Worm (Caenorhabditis elegans) whole organism, L1 larva: ENCODE results near the gene ZK792.5.
A peak's percentile ranks its signal among the peaks of the same experiment; 100 is the strongest.

Experiments used
- C16A3.4 ChIP-seq: fragments of 150-350 bp; optimal IDR thresholded peaks from 2 replicates; lab custom pipeline; 2014; ENCODE audit warnings: missing biosample characterization, missing genetic modification characterization
- F16B12.6 ChIP-seq: fragments of 150-350 bp; optimal IDR thresholded peaks from 2 replicates; lab custom pipeline; 2014; ENCODE audit warnings: missing biosample characterization, missing genetic modification characterization
- aha-1 ChIP-seq: fragments of 150-350 bp; optimal IDR thresholded peaks from 2 replicates; lab custom pipeline; 2014; ENCODE audit warnings: missing biosample characterization, missing genetic modification characterization
- ama-1 ChIP-seq: fragments of 150-350 bp; optimal IDR thresholded peaks from 2 replicates; lab custom pipeline; 2014
- blmp-1 ChIP-seq: fragments of 150-350 bp; optimal IDR thresholded peaks from 2 replicates; lab custom pipeline; 2014; ENCODE audit warnings: missing biosample characterization, missing genetic modification characterization
- ceh-88 ChIP-seq: fragments of 200-800 bp; sonication (Bioruptor generic); IDR thresholded peaks from 2 replicates; pipeline ENCODE4 v1.3.6; 2022; ENCODE audit warnings: missing genetic modification characterization, missing compliant biosample characterization
- ceh-90 ChIP-seq: sonication (generic microtip); optimal IDR thresholded peaks from 2 replicates; lab custom pipeline; 2016; ENCODE audit warnings: missing genetic modification characterization, missing compliant biosample characterization
- efl-1 ChIP-seq, 4 experiments: fragments of 150-350 bp; optimal IDR thresholded peaks in 3 of 4; peaks in 1 of 4; 1 replicate in 1 of 4; 2 replicates in 3 of 4; lab custom pipeline; 2014; ENCODE audit warnings: missing biosample characterization in 2 of 4, missing genetic modification characterization in 2 of 4, missing genetic modification reagents in 2 of 4
- egl-27 ChIP-seq, 2 experiments: fragments of 150-350 bp in 1 of 2; sonication (generic microtip); optimal IDR thresholded peaks; 3 replicates each; lab custom pipeline; 2017 to 2018; ENCODE audit warnings: missing biosample characterization in 2 of 2, missing genetic modification characterization in 2 of 2, missing genetic modification reagents in 2 of 2
- elt-2 ChIP-seq: sonication (generic microtip); optimal IDR thresholded peaks from 2 replicates; lab custom pipeline; 2016; ENCODE audit warnings: missing genetic modification characterization, mild to moderate bottlenecking, inconsistent platforms, missing compliant biosample characterization, missing genetic modification reagents
- elt-3 ChIP-seq, 6 experiments: fragments of 150-350 bp in 1 of 6; sonication (generic microtip); optimal IDR thresholded peaks; 2 replicates each; lab custom pipeline; 2017 to 2018; ENCODE audit warnings: missing biosample characterization in 6 of 6, missing genetic modification characterization in 6 of 6, inconsistent platforms in 1 of 6
- fkh-4 ChIP-seq: sonication (generic microtip); optimal IDR thresholded peaks from 2 replicates; lab custom pipeline; 2016; ENCODE audit warnings: missing compliant biosample characterization, missing genetic modification characterization, borderline replicate concordance
- fos-1 ChIP-seq: fragments of 150-350 bp; optimal IDR thresholded peaks from 2 replicates; lab custom pipeline; 2014; ENCODE audit warnings: missing biosample characterization, missing genetic modification characterization
- grh-1 ChIP-seq: fragments of 200-800 bp; sonication (Bioruptor generic); IDR thresholded peaks from 2 replicates; pipeline ENCODE4 v1.3.6; 2022; ENCODE audit warnings: missing genetic modification reagents, missing genetic modification characterization, missing compliant biosample characterization
- hlh-17 ChIP-seq: fragments of 200-800 bp; sonication (Bioruptor generic); optimal IDR thresholded peaks from 2 replicates; lab custom pipeline; 2018; ENCODE audit warnings: missing genetic modification characterization, mild to moderate bottlenecking, missing compliant biosample characterization, moderate library complexity, borderline replicate concordance
- hpl-2 ChIP-seq: fragments of 150-350 bp; optimal IDR thresholded peaks from 2 replicates; lab custom pipeline; 2014; ENCODE audit warnings: missing biosample characterization, missing genetic modification reagents, missing genetic modification characterization
- irx-1 ChIP-seq: sonication (generic microtip); optimal IDR thresholded peaks from 2 replicates; lab custom pipeline; 2016; ENCODE audit warnings: missing genetic modification characterization, missing compliant biosample characterization
- lin-14 ChIP-seq: fragments of 200-800 bp; sonication (Bioruptor generic); optimal IDR thresholded peaks from 2 replicates; lab custom pipeline; 2018; ENCODE audit warnings: mild to moderate bottlenecking, missing genetic modification characterization, moderate library complexity, missing compliant biosample characterization
- lin-15B ChIP-seq: fragments of 150-350 bp; sonication (generic microtip); optimal IDR thresholded peaks from 3 replicates; lab custom pipeline; 2014; ENCODE audit warnings: missing biosample characterization, missing genetic modification characterization
- lin-35 ChIP-seq, 2 experiments: fragments of 150-350 bp; optimal IDR thresholded peaks; 2 replicates each; lab custom pipeline; 2014; ENCODE audit warnings: missing biosample characterization in 2 of 2, missing genetic modification characterization in 2 of 2, missing genetic modification reagents in 2 of 2
- lsy-2 ChIP-seq, 2 experiments: fragments of 150-350 bp; optimal IDR thresholded peaks; 2 replicates each; lab custom pipeline; 2014; ENCODE audit warnings: missing biosample characterization in 2 of 2, missing genetic modification characterization in 2 of 2
- mab-9 ChIP-seq: fragments of 200-800 bp; sonication (Bioruptor generic); IDR thresholded peaks from 2 replicates; pipeline ENCODE4 v1.3.6; 2022; ENCODE audit warnings: missing genetic modification reagents, missing genetic modification characterization, missing compliant biosample characterization
- mef-2 ChIP-seq: fragments of 150-350 bp; optimal IDR thresholded peaks from 2 replicates; lab custom pipeline; 2014; ENCODE audit warnings: missing biosample characterization, missing genetic modification characterization
- nhr-11 ChIP-seq: fragments of 150-350 bp; optimal IDR thresholded peaks from 2 replicates; lab custom pipeline; 2014; ENCODE audit warnings: missing biosample characterization, missing genetic modification characterization
- nhr-20 ChIP-seq: sonication (generic microtip); optimal IDR thresholded peaks from 2 replicates; lab custom pipeline; 2016; ENCODE audit warnings: mild to moderate bottlenecking, missing genetic modification characterization, missing compliant biosample characterization
- nhr-47 ChIP-seq: sonication (generic microtip); optimal IDR thresholded peaks from 2 replicates; lab custom pipeline; 2016; ENCODE audit warnings: mild to moderate bottlenecking, missing genetic modification characterization, moderate library complexity, missing compliant biosample characterization
- nhr-71 ChIP-seq: sonication (generic microtip); optimal IDR thresholded peaks from 2 replicates; lab custom pipeline; 2016; ENCODE audit warnings: mild to moderate bottlenecking, missing genetic modification characterization, moderate library complexity, missing compliant biosample characterization
- nhr-77 ChIP-seq: fragments of 150-350 bp; optimal IDR thresholded peaks from 2 replicates; lab custom pipeline; 2014; ENCODE audit warnings: missing biosample characterization, missing genetic modification characterization
- nhr-84 ChIP-seq: sonication (generic microtip); optimal IDR thresholded peaks from 2 replicates; lab custom pipeline; 2017; ENCODE audit warnings: missing biosample characterization, missing genetic modification characterization
- nhr-85 ChIP-seq: sonication (generic microtip); peaks from one replicate; lab custom pipeline; 2016; ENCODE audit warnings: missing genetic modification characterization, inconsistent platforms, missing compliant biosample characterization
- pax-3 ChIP-seq: fragments of 200-800 bp; sonication (Bioruptor generic); optimal IDR thresholded peaks from 2 replicates; lab custom pipeline; 2018; ENCODE audit warnings: mild to moderate bottlenecking, missing genetic modification characterization, moderate library complexity, missing compliant biosample characterization
- snpc-4 ChIP-seq: fragments of 150-350 bp; optimal IDR thresholded peaks from 2 replicates; lab custom pipeline; 2014; ENCODE audit warnings: missing biosample characterization, missing genetic modification characterization
- snu-23 ChIP-seq: sonication (generic microtip); optimal IDR thresholded peaks from 2 replicates; lab custom pipeline; 2016; ENCODE audit warnings: missing genetic modification characterization, missing compliant biosample characterization
- sptf-1 ChIP-seq: fragments of 150-350 bp; optimal IDR thresholded peaks from 2 replicates; lab custom pipeline; 2014; ENCODE audit warnings: missing biosample characterization, missing genetic modification characterization
- swsn-7 ChIP-seq: sonication (generic microtip); optimal IDR thresholded peaks from 2 replicates; lab custom pipeline; 2016; ENCODE audit warnings: missing genetic modification characterization, missing compliant biosample characterization
- tbx-2 ChIP-seq: sonication (generic microtip); optimal IDR thresholded peaks from 2 replicates; lab custom pipeline; 2016; ENCODE audit warnings: missing genetic modification characterization, missing compliant biosample characterization
- unc-130 ChIP-seq: fragments of 150-350 bp; optimal IDR thresholded peaks from 2 replicates; lab custom pipeline; 2017; ENCODE audit warnings: missing biosample characterization, missing genetic modification characterization, inconsistent platforms
- unc-30 ChIP-seq: sonication (generic microtip); optimal IDR thresholded peaks from 2 replicates; lab custom pipeline; 2017; ENCODE audit warnings: missing biosample characterization, missing genetic modification characterization
- unc-62 ChIP-seq: fragments of 150-350 bp; optimal IDR thresholded peaks from 2 replicates; lab custom pipeline; 2014; ENCODE audit warnings: missing biosample characterization, missing genetic modification reagents, missing genetic modification characterization
- xbp-1 ChIP-seq: sonication (generic microtip); optimal IDR thresholded peaks from 2 replicates; lab custom pipeline; 2016; ENCODE audit warnings: missing genetic modification characterization, missing compliant biosample characterization
- zip-4 ChIP-seq: fragments of 200-800 bp; sonication (Bioruptor generic); optimal IDR thresholded peaks from 2 replicates; lab custom pipeline; 2018; ENCODE audit warnings: mild to moderate bottlenecking, missing genetic modification characterization, moderate library complexity, missing compliant biosample characterization
- ztf-11 ChIP-seq, 2 experiments: sonication (generic microtip); optimal IDR thresholded peaks; 2 replicates each; lab custom pipeline; 2016 to 2017; ENCODE audit warnings: missing genetic modification characterization in 2 of 2, missing biosample characterization in 1 of 2, missing compliant biosample characterization in 1 of 2
- ztf-4 ChIP-seq: fragments of 150-350 bp; optimal IDR thresholded peaks from 2 replicates; lab custom pipeline; 2014; ENCODE audit warnings: missing biosample characterization, missing genetic modification characterization

The ZK792.5 gene

DNA sequence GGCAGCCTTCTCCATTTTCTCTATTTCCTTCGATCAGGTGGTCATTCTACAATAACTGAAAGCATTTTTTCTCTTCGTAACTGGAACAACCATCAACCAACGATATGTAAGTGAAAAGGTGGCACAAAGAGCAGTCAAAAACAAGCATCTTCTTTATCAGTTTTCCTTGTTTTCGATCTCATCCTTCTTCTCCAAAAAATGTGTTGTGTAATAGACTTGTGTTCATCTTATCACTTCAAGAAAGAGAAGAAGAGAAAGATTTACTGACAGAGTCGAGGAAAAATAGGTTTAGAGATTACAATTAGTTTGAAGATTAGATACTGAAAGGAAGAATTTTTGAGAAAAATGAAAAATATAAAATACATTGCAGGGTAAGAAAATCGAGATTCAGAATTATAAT is 42.6 kb downstream of the ZK792.5 start:
- TF ChIP-seq unc-130 (peak; percentile 21), lin-14 (GFP tag; lab: Kevin White, UChicago) (peak; percentile 67), lsy-2 (tag; optimal IDR thresholded peaks at IDR 0.05; lab: Kevin White, UChicago) (peak in 1 of 2 experiments; percentile 25), snu-23 (peak; percentile 27), egl-27 (tag; optimal IDR thresholded peaks at IDR 0.05; lab: Kevin White, UChicago) (no peak), xbp-1 (tag; lab: Kevin White, UChicago) (no peak), nhr-71 (tag; lab: Kevin White, UChicago) (peak; percentile 34), hpl-2 (GFP tag; lab: Kevin White, UChicago) (no peak), ztf-4 (tag; lab: Kevin White, UChicago) (peak; percentile 10), nhr-20 (tag; lab: Kevin White, UChicago) (peak; percentile 23), elt-2 (tag; lab: Kevin White, UChicago) (peak; percentile 8)
- TF ChIP-seq, all 84 proteins: peak for 8

DNA sequence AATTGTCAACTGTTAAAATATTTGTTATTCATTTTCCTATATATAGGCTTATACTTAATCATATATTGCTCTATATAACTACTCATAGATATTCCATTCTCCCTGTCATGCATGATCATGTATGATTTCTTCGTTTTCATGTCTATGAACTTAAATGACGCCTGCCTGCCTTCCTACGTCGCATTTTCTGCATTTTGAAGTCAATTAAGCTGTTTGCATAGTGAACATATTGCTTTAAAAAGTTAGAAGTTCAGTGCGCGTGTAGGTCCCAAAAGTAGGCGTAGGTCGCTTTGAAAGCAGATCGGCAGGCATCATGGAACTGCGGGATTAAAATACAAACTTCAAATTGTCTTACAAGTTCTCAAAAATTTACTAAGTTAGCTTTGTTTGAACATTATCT is 43.2 kb downstream of the ZK792.5 start:
- TF ChIP-seq F16B12.6 (tag; lab: Kevin White, UChicago) (no peak), mab-9 (GFP tag; lab: Robert Waterston, UW) (no peak), ama-1 (lab: Kevin White, UChicago) (no peak), hlh-17 (GFP tag; lab: Kevin White, UChicago) (peak; percentile 29)

DNA sequence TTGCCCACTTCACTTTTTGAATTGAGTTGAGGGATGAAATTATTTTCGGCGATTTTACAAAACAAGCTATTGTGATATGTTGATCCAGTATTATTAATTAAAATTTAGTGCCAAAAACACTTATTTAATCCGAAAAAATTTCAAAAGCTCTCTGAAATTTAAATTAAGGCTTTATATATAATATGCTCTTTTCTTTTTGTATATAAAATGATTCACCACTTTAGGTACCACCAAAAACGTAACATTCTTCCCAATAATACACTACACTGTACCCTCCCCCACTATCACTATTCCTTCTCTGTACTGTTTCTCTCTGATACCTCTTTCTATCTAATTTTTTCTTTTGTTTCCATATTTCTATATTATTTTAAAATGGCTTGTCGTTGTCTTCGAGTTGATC is 44.1 kb downstream of the ZK792.5 start, which contains the start of gene prx-2:
Gene prx-2, plus strand, starts transcription at position 301 of the 400 bp plus-strand sequence.
- TF ChIP-seq snpc-4 (tag; lab: Kevin White, UChicago) (no peak), elt-3 (tag; optimal IDR thresholded peaks at IDR 0.05; lab: Kevin White, UChicago) (no peak), egl-27 (tag; optimal IDR thresholded peaks at IDR 0.05; lab: Kevin White, UChicago) (no peak), zip-4 (GFP tag; lab: Kevin White, UChicago) (no peak), nhr-20 (tag; lab: Kevin White, UChicago) (no peak), nhr-85 (no peak), sptf-1 (no peak), pax-3 (no peak), mef-2 (tag; lab: Kevin White, UChicago) (no peak), unc-62 (GFP tag; lab: Kevin White, UChicago) (no peak), C16A3.4 (tag; lab: Kevin White, UChicago) (no peak), nhr-84 (tag; lab: Kevin White, UChicago) (no peak), fos-1 (tag; lab: Kevin White, UChicago) (no peak), grh-1 (GFP tag; lab: Robert Waterston, UW) (no peak), nhr-11 (tag; lab: Kevin White, UChicago) (no peak), ceh-90 (tag; lab: Kevin White, UChicago) (no peak), blmp-1 (tag; lab: Kevin White, UChicago) (no peak), lin-35 (GFP tag; optimal IDR thresholded peaks at IDR 0.05; lab: Kevin White, UChicago) (no peak), fkh-4 (tag; lab: Kevin White, UChicago) (no peak), efl-1 (optimal IDR thresholded peaks at IDR 0.05; lab: Kevin White, UChicago) (no peak), efl-1 (GFP tag; optimal IDR thresholded peaks at IDR 0.05 in 1 of 2; lab: Kevin White, UChicago) (no peak)
- TF ChIP-seq, all 84 proteins: peak for 0

DNA sequence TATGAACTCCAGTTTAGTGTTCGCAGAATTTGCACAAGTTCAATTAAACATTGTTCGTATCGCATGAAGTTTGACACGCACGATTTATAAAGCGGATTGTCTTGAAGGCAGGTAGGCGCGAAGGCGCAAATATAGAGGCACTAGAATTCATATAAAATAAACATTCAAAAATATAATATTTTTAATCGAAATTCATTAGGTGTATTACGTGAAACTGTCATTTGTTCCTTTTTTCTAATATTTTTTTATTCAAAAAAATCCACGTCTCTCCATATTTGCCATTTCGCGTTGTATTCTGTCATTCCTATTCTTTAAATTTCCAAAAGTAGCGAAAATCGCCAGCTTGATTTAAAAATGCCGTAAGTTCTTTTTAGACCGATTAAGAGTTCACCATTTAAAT is 46.1 kb downstream of the ZK792.5 start, which contains the start of gene ZK809.1:
Gene ZK809.1, plus strand, starts transcription at position 301 of the 400 bp plus-strand sequence.
- TF ChIP-seq unc-30 (tag; lab: Kevin White, UChicago), result no peak
- no peak for TF ChIP-seq F16B12.6 (tag; lab: Kevin White, UChicago)
- TF ChIP-seq ama-1 (lab: Kevin White, UChicago), result no peak
- no peak for TF ChIP-seq nhr-77 (tag; lab: Kevin White, UChicago)
- TF ChIP-seq tbx-2, result no peak
- TF ChIP-seq ceh-88 (GFP tag; lab: Robert Waterston, UW), result no peak
- TF ChIP-seq egl-27 (tag; optimal IDR thresholded peaks at IDR 0.05; lab: Kevin White, UChicago), result no peak
- TF ChIP-seq nhr-47 (tag; lab: Kevin White, UChicago), result no peak
- TF ChIP-seq ztf-11 (tag; optimal IDR thresholded peaks at IDR 0.05; lab: Kevin White, UChicago), result no peak
- TF ChIP-seq aha-1 (tag; lab: Kevin White, UChicago), result no peak
- TF ChIP-seq irx-1 (tag; lab: Kevin White, UChicago), result no peak
- no peak for TF ChIP-seq swsn-7 (tag; lab: Kevin White, UChicago)
- TF ChIP-seq lin-15B, result no peak
